Worm (Caenorhabditis elegans): ENCODE measurements around the gene F49E12.10.

DNA sequence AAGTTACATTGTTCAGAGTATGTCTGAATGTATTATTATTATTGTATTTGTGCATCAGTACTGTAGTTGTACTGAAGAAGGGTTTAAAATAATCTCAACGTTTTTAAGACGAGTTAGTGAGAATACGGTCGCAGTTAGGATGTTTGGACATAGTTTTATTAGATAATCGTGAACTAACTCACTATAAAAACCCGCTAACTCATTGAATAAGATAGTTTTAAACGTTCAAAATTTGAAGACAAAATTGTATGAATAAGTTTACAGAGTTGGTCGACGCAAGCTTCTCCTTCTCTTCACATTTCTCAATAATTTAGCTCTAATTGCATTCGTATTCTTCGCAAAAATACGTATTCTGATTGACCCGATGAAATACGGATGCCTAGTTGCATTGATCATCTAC lies 28.2 kb downstream of the F49E12.10 start:
- TF ChIP-seq dpl-1 (GFP tag; optimal IDR thresholded peaks at IDR 0.05) (no peak), unc-62 (GFP tag; optimal IDR thresholded peaks at IDR 0.05) (no peak), him-1 (tag; optimal IDR thresholded peaks at IDR 0.05) (no peak), hrde-1 (tag; optimal IDR thresholded peaks at IDR 0.05; ENCODE audit: borderline replicate concordance) (no peak), ztf-22 (GFP tag; optimal IDR thresholded peaks at IDR 0.05) (no peak), lir-1 (GFP tag; conservative IDR thresholded peaks at IDR 0.05) (no peak)

Data from whole organism, young adult.